Worm (Caenorhabditis elegans) whole organism, L4 larva: Measurements from ENCODE around the gene srh-187.

ENCODE experiments used
- T20F7.1 ChIP-seq: fragments of 200-800 bp; sonication (Bioruptor generic); optimal IDR thresholded peaks from 2 replicates; lab custom pipeline; 2018; ENCODE audit warnings: mild to moderate bottlenecking, missing genetic modification characterization, missing compliant biosample characterization
- attf-4 ChIP-seq: sonication (generic microtip); optimal IDR thresholded peaks from 3 replicates; lab custom pipeline; 2017; ENCODE audit warnings: missing biosample characterization, missing genetic modification characterization
- daf-12 ChIP-seq: fragments of 150-350 bp; optimal IDR thresholded peaks from 2 replicates; lab custom pipeline; 2014; ENCODE audit warnings: missing biosample characterization, missing genetic modification reagents, missing genetic modification characterization

DNA sequence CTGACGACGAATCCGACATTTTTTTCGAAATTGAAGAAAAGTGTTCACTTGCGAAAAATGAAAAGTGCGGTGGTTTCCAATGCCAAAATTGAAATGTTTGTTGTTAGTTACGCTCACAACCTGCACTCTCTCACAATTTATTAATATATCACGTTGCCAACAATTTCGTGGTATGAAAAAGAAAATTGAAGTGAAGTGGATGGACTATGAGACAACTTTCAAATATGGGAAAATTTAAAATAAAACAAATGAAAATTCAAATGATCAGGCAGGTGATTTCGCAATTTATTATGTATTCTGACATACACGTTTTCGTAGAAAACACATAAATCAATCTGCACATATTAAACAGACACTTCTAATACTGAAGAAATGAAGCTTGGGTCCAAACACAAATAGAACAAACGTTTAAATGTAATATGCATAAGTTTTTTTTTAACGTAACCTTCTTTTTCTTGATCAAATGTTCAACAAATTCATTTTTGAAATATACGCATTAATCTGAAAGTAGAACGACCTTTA is 46.4 kb upstream of the srh-187 start, which contains the start of gene srp-6:
- TF ChIP-seq T20F7.1 (GFP tag; lab: Kevin White, UChicago) (no peak), attf-4 (tag; lab: Kevin White, UChicago) (no peak), daf-12 (no peak)
